Worm (Caenorhabditis elegans): ENCODE data around the gene Y58A7A.2.

DNA sequence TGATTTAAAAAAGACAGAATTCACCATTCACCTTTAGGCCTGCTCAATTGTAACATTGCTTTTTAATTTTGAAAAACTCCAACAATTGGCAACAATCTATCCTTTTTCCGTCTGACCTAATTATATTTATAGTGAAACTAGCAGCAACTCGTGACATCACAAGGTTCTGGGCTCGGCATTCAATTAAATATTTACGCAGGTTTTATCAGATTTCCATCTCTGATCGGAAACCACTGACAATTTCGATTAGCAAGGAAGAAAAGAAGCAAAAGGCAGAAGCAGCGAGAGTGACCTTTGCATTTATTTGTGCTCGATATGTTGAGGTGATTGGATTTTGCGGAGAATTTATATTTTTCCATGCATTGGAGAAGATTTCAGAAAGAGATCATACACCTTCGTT is 18.4 kb upstream of the Y58A7A.2 start:
- TF ChIP-seq him-1 (tag; optimal IDR thresholded peaks at IDR 0.05), result no peak
- TF ChIP-seq dao-5 (tag; optimal IDR thresholded peaks at IDR 0.05), result no peak
- TF ChIP-seq W03F9.2 (tag; optimal IDR thresholded peaks at IDR 0.05), result no peak
